Fruit fly (Drosophila melanogaster) whole organism, prepupa: Measurements from ENCODE around the gene CG31915.

ENCODE experiments used
- CG6792 ChIP-seq: fragments of 200-800 bp; sonication (Bioruptor generic); optimal IDR thresholded peaks from 3 replicates; lab custom pipeline; 2016; ENCODE audit warnings: missing biosample characterization, missing genetic modification characterization
- CG8119 ChIP-seq: fragments of 200-800 bp; sonication (Bioruptor generic); IDR thresholded peaks from 3 replicates; pipeline ENCODE4 v1.3.6; 2022; ENCODE audit warnings: missing biosample characterization, missing genetic modification characterization
- Eip93F ChIP-seq: fragments of 200-800 bp; sonication (Bioruptor generic); optimal IDR thresholded peaks from 2 replicates; lab custom pipeline; 2016; ENCODE audit warnings: missing biosample characterization, mild to moderate bottlenecking, missing genetic modification characterization
- Ets21C ChIP-seq: fragments of 200-800 bp; sonication (Bioruptor generic); optimal IDR thresholded peaks from 3 replicates; lab custom pipeline; 2016; ENCODE audit warnings: missing biosample characterization, missing genetic modification characterization
- Ets96B ChIP-seq: fragments of 200-800 bp; optimal IDR thresholded peaks from 2 replicates; lab custom pipeline; 2019; ENCODE audit warnings: missing biosample characterization, mild to moderate bottlenecking, missing genetic modification characterization, moderate library complexity
- Lpt ChIP-seq: fragments of 200-800 bp; sonication (Bioruptor generic); optimal IDR thresholded peaks from 3 replicates; lab custom pipeline; 2016; ENCODE audit warnings: missing biosample characterization, missing genetic modification characterization
- cyc ChIP-seq: fragments of 200-800 bp; sonication (Bioruptor generic); optimal IDR thresholded peaks from 3 replicates; lab custom pipeline; 2016; ENCODE audit warnings: missing biosample characterization, missing genetic modification characterization
- fd59A ChIP-seq: fragments of 200-800 bp; sonication (Bioruptor generic); optimal IDR thresholded peaks from 2 replicates; lab custom pipeline; 2017; ENCODE audit warnings: missing biosample characterization, mild to moderate bottlenecking, missing genetic modification characterization, missing genetic modification reagents
- svp ChIP-seq: fragments of 200-800 bp; sonication (Bioruptor generic); peaks from one replicate; lab custom pipeline; 2016; ENCODE audit warnings: missing biosample characterization, missing genetic modification characterization

- TF ChIP-seq Lpt (GFP tag; lab: Kevin White, UChicago) (no peak), Ets21C (GFP tag; lab: Kevin White, UChicago) (no peak), fd59A (GFP tag; lab: Kevin White, UChicago) (peak; percentile 6), CG6792 (peak; percentile 68), Eip93F (no peak), cyc (GFP tag; lab: Kevin White, UChicago) (peak; percentile 65), Ets96B (tag; lab: Kevin White, UChicago) (peak; percentile 81), svp (GFP tag; lab: Kevin White, UChicago) (peak; percentile 96), CG8119 (GFP tag; lab: Robert Waterston, UW) (peak; percentile 57; the same call in 1 of the 3 replicates)
These were observed 18.8 kb downstream of the CG31915 start, which contains the start of gene Oscillin for dm6 chr2L:5546518-5547287.
